Worm (Caenorhabditis elegans): Measurements from ENCODE around the gene pqn-8.

DNA sequence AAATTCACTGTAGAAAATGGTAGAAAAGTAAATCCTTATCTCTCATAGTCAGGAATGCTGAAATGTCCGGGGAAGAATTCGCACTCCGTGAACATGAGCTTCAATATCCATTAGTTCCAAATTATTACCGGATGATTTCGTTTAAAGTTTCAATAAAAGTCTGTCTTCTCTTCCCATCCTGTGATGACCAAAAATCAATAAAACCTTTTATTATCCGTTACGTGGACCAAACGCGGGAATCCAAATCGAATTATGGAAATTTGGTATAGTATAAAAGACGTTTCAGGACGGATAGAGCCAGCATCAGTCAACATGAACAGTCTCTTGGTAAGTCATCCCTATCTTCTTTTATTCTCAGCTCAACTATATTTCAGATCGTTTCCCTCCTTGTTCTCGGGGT, 6.4 kb upstream of the pqn-8 start, which contains the start of gene C05B5.11:
- no peak for TF ChIP-seq rnt-1 (tag; optimal IDR thresholded peaks at IDR 0.05)
- no peak for TF ChIP-seq F13H6.1 (tag; optimal IDR thresholded peaks at IDR 0.05)
- no peak for TF ChIP-seq hlh-30 (tag; optimal IDR thresholded peaks at IDR 0.05; ENCODE audit: insufficient read depth)

All from whole organism, late embryonic.